Fruit fly (Drosophila melanogaster): ENCODE results near the gene Nepl14.

The Nepl14 gene

dm6 chr3R:22724149-22724973 is 39.1 kb downstream of the Nepl14 start, which contains the start of gene Irp-1A (continued):
- TF ChIP-seq CG34406 (GFP tag; optimal IDR thresholded peaks at IDR 0.05): peak; percentile 71
- peak; percentile 46 for TF ChIP-seq Sox14 (GFP tag; optimal IDR thresholded peaks at IDR 0.05)
- peak; percentile 71 for TF ChIP-seq OdsH (GFP tag; optimal IDR thresholded peaks at IDR 0.05)
- no peak for TF ChIP-seq Blimp-1 (GFP tag; optimal IDR thresholded peaks at IDR 0.05)
- TF ChIP-seq Lpt (GFP tag; optimal IDR thresholded peaks at IDR 0.05): peak; percentile 54
- TF ChIP-seq topi (GFP tag; optimal IDR thresholded peaks at IDR 0.05): peak; percentile 47
- peak; percentile 55 for TF ChIP-seq net (GFP tag; optimal IDR thresholded peaks at IDR 0.05)
- TF ChIP-seq dsx (GFP tag; optimal IDR thresholded peaks at IDR 0.05; ENCODE audit: poor library complexity, severe bottlenecking): peak; percentile 78
- TF ChIP-seq CG11762 (GFP tag; optimal IDR thresholded peaks at IDR 0.05; ENCODE audit: insufficient read depth): peak; percentile 47
- peak; percentile 34 for TF ChIP-seq cyc (GFP tag; optimal IDR thresholded peaks at IDR 0.05)

dm6 chr3R:22720808-22721306 is 42.7 kb downstream of the Nepl14 start, which contains the start of gene wge:
wge (minus strand) TSS chr3R:22721150.
- TF ChIP-seq fd85E (GFP tag; optimal IDR thresholded peaks at IDR 0.05) (no peak), Ets21C (GFP tag; optimal IDR thresholded peaks at IDR 0.05) (no peak), Hr4 (GFP tag; optimal IDR thresholded peaks at IDR 0.05) (no peak), achi (GFP tag; optimal IDR thresholded peaks at IDR 0.05) (peak; percentile 47), Ets96B (tag; optimal IDR thresholded peaks at IDR 0.05) (peak; percentile 64), Eip93F (GFP tag; optimal IDR thresholded peaks at IDR 0.05) (peak; percentile 47), dsx (GFP tag; optimal IDR thresholded peaks at IDR 0.05; ENCODE audit: poor library complexity, severe bottlenecking) (peak; percentile 71), cyc (GFP tag; optimal IDR thresholded peaks at IDR 0.05) (no peak), CG1621 (tag; optimal IDR thresholded peaks at IDR 0.05) (peak; percentile 78), CG8632 (GFP tag; optimal IDR thresholded peaks at IDR 0.05) (peak; percentile 52), CG11902 (GFP tag; optimal IDR thresholded peaks at IDR 0.05) (no peak), Sox14 (GFP tag; optimal IDR thresholded peaks at IDR 0.05) (peak; percentile 32), eg (GFP tag; IDR thresholded peaks at IDR 0.05) (peak; percentile 80), CG4318 (GFP tag; optimal IDR thresholded peaks at IDR 0.05) (no peak), Sox102F (GFP tag; optimal IDR thresholded peaks at IDR 0.05) (no peak), pdm3 (GFP tag; optimal IDR thresholded peaks at IDR 0.05) (no peak), topi (GFP tag; optimal IDR thresholded peaks at IDR 0.05) (peak; percentile 32), Sox15 (GFP tag; optimal IDR thresholded peaks at IDR 0.05) (no peak), CG8119 (GFP tag; IDR thresholded peaks at IDR 0.05) (peak; percentile 90), CG9139 (GFP tag; optimal IDR thresholded peaks at IDR 0.05) (peak; percentile 90), CG6808 (GFP tag; optimal IDR thresholded peaks at IDR 0.05) (peak; percentile 93), Blimp-1 (GFP tag; optimal IDR thresholded peaks at IDR 0.05) (peak; percentile 11), CG6792 (GFP tag; optimal IDR thresholded peaks at IDR 0.05) (peak; percentile 22), OdsH (GFP tag; optimal IDR thresholded peaks at IDR 0.05) (no peak), svp (GFP tag) (peak; percentile 28), CG10669 (GFP tag; optimal IDR thresholded peaks at IDR 0.05) (peak; percentile 74), fd59A (GFP tag; optimal IDR thresholded peaks at IDR 0.05) (peak; percentile 64), esn (GFP tag; optimal IDR thresholded peaks at IDR 0.05) (peak; percentile 27), net (GFP tag; optimal IDR thresholded peaks at IDR 0.05) (peak; percentile 81), Hr39 (GFP tag; optimal IDR thresholded peaks at IDR 0.05) (no peak), CG8319 (GFP tag; optimal IDR thresholded peaks at IDR 0.05) (peak; percentile 24), Hr38 (GFP tag; optimal IDR thresholded peaks at IDR 0.05) (no peak), vri (GFP tag; optimal IDR thresholded peaks at IDR 0.05) (peak; percentile 37), CG7368 (GFP tag; optimal IDR thresholded peaks at IDR 0.05) (peak; percentile 23), CG3032 (tag; optimal IDR thresholded peaks at IDR 0.05) (peak; percentile 64), CG15336 (GFP tag; IDR thresholded peaks at IDR 0.05) (peak; percentile 78), CG31627 (GFP tag; optimal IDR thresholded peaks at IDR 0.05) (no peak), spab (GFP tag; optimal IDR thresholded peaks at IDR 0.05) (peak; percentile 87), fkh (GFP tag; optimal IDR thresholded peaks at IDR 0.05) (no peak), CG32006 (GFP tag; optimal IDR thresholded peaks at IDR 0.05) (peak; percentile 77), acj6 (GFP tag; optimal IDR thresholded peaks at IDR 0.05) (peak; percentile 22), Gug (GFP tag; IDR thresholded peaks at IDR 0.05) (peak; percentile 69), dac (GFP tag; optimal IDR thresholded peaks at IDR 0.05) (peak; percentile 27), lz (GFP tag; optimal IDR thresholded peaks at IDR 0.05) (peak; percentile 1)

All from whole organism, prepupa.